Fruit fly (Drosophila melanogaster) whole organism, embryonic: ENCODE results near the gene hydra.
A peak's percentile ranks its signal among the peaks of the same experiment; 100 is the strongest.

Experiments used
- Adf1 ChIP-seq: fragments of 200-800 bp; sonication (Bioruptor generic); IDR thresholded peaks from 2 replicates; pipeline ENCODE4 v1.3.6; 2022; ENCODE audit warnings: missing biosample characterization, missing genetic modification characterization
- Blimp-1 ChIP-seq: fragments of 200-800 bp; sonication (Bioruptor generic); optimal IDR thresholded peaks from 3 replicates; lab custom pipeline; 2018; ENCODE audit warnings: missing biosample characterization, missing genetic modification characterization, mild to moderate bottlenecking, moderate library complexity, missing genetic modification reagents
- CG10366 ChIP-seq: fragments of 200-800 bp; sonication (Bioruptor generic); IDR thresholded peaks from 2 replicates; pipeline ENCODE4 v1.3.6; 2022; ENCODE audit warnings: missing biosample characterization, missing genetic modification characterization
- CG11247 ChIP-seq: fragments of 200-800 bp; sonication (Bioruptor generic); IDR thresholded peaks from 2 replicates; pipeline ENCODE4 v1.3.6; 2022; ENCODE audit warnings: missing biosample characterization, missing genetic modification characterization
- CG11456 ChIP-seq: fragments of 200-800 bp; sonication (Bioruptor generic); IDR thresholded peaks from 3 replicates; pipeline ENCODE4 v1.3.6; 2022; ENCODE audit warnings: missing biosample characterization, missing genetic modification characterization
- CG11696 ChIP-seq: fragments of 200-800 bp; sonication (Bioruptor generic); IDR thresholded peaks from 2 replicates; pipeline ENCODE4 v1.3.6; 2022; ENCODE audit warnings: missing biosample characterization, missing genetic modification characterization
- CG12104 ChIP-seq: fragments of 200-800 bp; sonication (Bioruptor generic); optimal IDR thresholded peaks from 3 replicates; lab custom pipeline; 2016; ENCODE audit warnings: missing biosample characterization, missing genetic modification characterization
- CG14050 ChIP-seq: fragments of 200-800 bp; sonication (Bioruptor generic); IDR thresholded peaks from 3 replicates; pipeline ENCODE4 v1.3.6; 2022; ENCODE audit warnings: missing biosample characterization, missing genetic modification characterization
- CG16813 ChIP-seq: fragments of 200-800 bp; sonication (Bioruptor generic); IDR thresholded peaks from 3 replicates; pipeline ENCODE4 v1.3.6; 2022; ENCODE audit warnings: missing biosample characterization, missing genetic modification characterization; ENCODE audit not compliant: partially characterized antibody
- CG17359 ChIP-seq: fragments of 200-800 bp; sonication (Bioruptor generic); optimal IDR thresholded peaks from 3 replicates; lab custom pipeline; 2018; ENCODE audit warnings: missing biosample characterization, mild to moderate bottlenecking, missing genetic modification characterization, moderate library complexity
- CG17385 ChIP-seq: fragments of 200-800 bp; sonication (Bioruptor generic); optimal IDR thresholded peaks from 3 replicates; lab custom pipeline; 2018; ENCODE audit warnings: missing biosample characterization, mild to moderate bottlenecking, missing genetic modification characterization
- CG17802 ChIP-seq: fragments of 200-800 bp; sonication (Bioruptor generic); optimal IDR thresholded peaks from 2 replicates; lab custom pipeline; 2018; ENCODE audit warnings: missing biosample characterization, mild to moderate bottlenecking, missing genetic modification characterization, moderate library complexity
- CG18262 ChIP-seq: fragments of 200-800 bp; optimal IDR thresholded peaks from 3 replicates; lab custom pipeline; 2019; ENCODE audit warnings: missing biosample characterization, mild to moderate bottlenecking, missing genetic modification characterization, moderate library complexity
- CG2120 ChIP-seq: fragments of 200-800 bp; sonication (Bioruptor generic); optimal IDR thresholded peaks from 3 replicates; lab custom pipeline; 2016; ENCODE audit warnings: missing biosample characterization, missing genetic modification characterization
- CG32767 ChIP-seq: fragments of 200-800 bp; sonication (Bioruptor generic); IDR thresholded peaks from 2 replicates; pipeline ENCODE4 v1.3.6; 2022; ENCODE audit warnings: missing biosample characterization, missing genetic modification characterization
- CG32772 ChIP-seq: fragments of 200-800 bp; sonication (Bioruptor generic); IDR thresholded peaks from 2 replicates; pipeline ENCODE4 v1.3.6; 2022; ENCODE audit warnings: missing biosample characterization, missing genetic modification characterization
- CG34422 ChIP-seq: fragments of 200-800 bp; sonication (Bioruptor generic); IDR thresholded peaks from 3 replicates; pipeline ENCODE4 v1.3.6; 2022; ENCODE audit warnings: missing biosample characterization, missing genetic modification characterization
- CG3995 ChIP-seq: fragments of 200-800 bp; sonication (Bioruptor generic); optimal IDR thresholded peaks from 3 replicates; lab custom pipeline; 2016; ENCODE audit warnings: missing biosample characterization, missing genetic modification characterization
- CG4282 ChIP-seq: fragments of 200-800 bp; sonication (Bioruptor generic); optimal IDR thresholded peaks from 2 replicates; lab custom pipeline; 2016; ENCODE audit warnings: missing biosample characterization, missing genetic modification characterization
- CG4707 ChIP-seq: fragments of 200-800 bp; sonication (Bioruptor generic); optimal IDR thresholded peaks from 2 replicates; lab custom pipeline; 2018; ENCODE audit warnings: missing biosample characterization, mild to moderate bottlenecking, missing genetic modification characterization, moderate library complexity
- CG6813 ChIP-seq: fragments of 200-800 bp; sonication (Bioruptor generic); optimal IDR thresholded peaks from 2 replicates; lab custom pipeline; 2017; ENCODE audit warnings: missing biosample characterization, missing genetic modification characterization, mild to moderate bottlenecking, moderate library complexity, missing genetic modification reagents
- CG7987 ChIP-seq: fragments of 200-800 bp; sonication (Bioruptor generic); optimal IDR thresholded peaks from 2 replicates; lab custom pipeline; 2018; ENCODE audit warnings: missing biosample characterization, mild to moderate bottlenecking, missing genetic modification characterization, moderate library complexity
- CG9876 ChIP-seq: fragments of 200-800 bp; sonication (Bioruptor generic); optimal IDR thresholded peaks from 2 replicates; lab custom pipeline; 2016; ENCODE audit warnings: missing biosample characterization, missing genetic modification characterization
- Dbx ChIP-seq: fragments of 200-800 bp; sonication (Bioruptor generic); IDR thresholded peaks from 3 replicates; pipeline ENCODE4 v1.3.6; 2022; ENCODE audit warnings: missing biosample characterization, missing genetic modification characterization
- Dll ChIP-seq: fragments of 200-800 bp; sonication (Bioruptor generic); IDR thresholded peaks from 4 replicates; pipeline ENCODE4 v1.3.6; 2022; ENCODE audit warnings: missing biosample characterization, missing genetic modification characterization; ENCODE audit not compliant: partially characterized antibody
- Fer1 ChIP-seq: fragments of 200-800 bp; sonication (Bioruptor generic); optimal IDR thresholded peaks from 2 replicates; lab custom pipeline; 2017; ENCODE audit warnings: missing biosample characterization, mild to moderate bottlenecking, missing genetic modification characterization
- Hmr ChIP-seq: fragments of 200-800 bp; sonication (Bioruptor generic); optimal IDR thresholded peaks from 3 replicates; lab custom pipeline; 2017; ENCODE audit warnings: mild to moderate bottlenecking, missing biosample characterization, missing genetic modification reagents, missing genetic modification characterization
- Hmx ChIP-seq: fragments of 200-800 bp; sonication (Bioruptor generic); optimal IDR thresholded peaks from 2 replicates; lab custom pipeline; 2016; ENCODE audit warnings: missing biosample characterization, missing genetic modification characterization
- Hr3 ChIP-seq: fragments of 200-800 bp; sonication (Bioruptor generic); optimal IDR thresholded peaks from 3 replicates; lab custom pipeline; 2016; ENCODE audit warnings: missing biosample characterization, missing genetic modification characterization
- Lim3 ChIP-seq: fragments of 200-800 bp; sonication (Bioruptor generic); IDR thresholded peaks from 2 replicates; pipeline ENCODE4 v1.3.6; 2022; ENCODE audit warnings: missing biosample characterization, missing genetic modification characterization
- Mad ChIP-seq: fragments of 200-800 bp; sonication (Bioruptor generic); optimal IDR thresholded peaks from 2 replicates; lab custom pipeline; 2016; ENCODE audit warnings: missing biosample characterization, missing genetic modification characterization
- NC2β ChIP-seq: fragments of 200-800 bp; sonication (Bioruptor generic); optimal IDR thresholded peaks from 2 replicates; lab custom pipeline; 2016; ENCODE audit warnings: missing biosample characterization, missing genetic modification characterization
- Oaz ChIP-seq: fragments of 200-800 bp; sonication (Bioruptor generic); IDR thresholded peaks from 2 replicates; pipeline ENCODE4 v1.3.6; 2022; ENCODE audit warnings: missing biosample characterization, missing genetic modification characterization
- Poxn ChIP-seq: fragments of 200-800 bp; sonication (Bioruptor generic); IDR thresholded peaks from 2 replicates; pipeline ENCODE4 v1.3.6; 2022; ENCODE audit warnings: missing biosample characterization, missing genetic modification characterization
- Trl ChIP-seq, 3 experiments: fragments of >200 bp in 2 of 3; fragments of 200-800 bp in 1 of 3; sonication (Bioruptor generic) in 1 of 3; optimal IDR thresholded peaks; 2 replicates in 1 of 3; 3 replicates in 2 of 3; lab custom pipeline; 2016 to 2017; ENCODE audit warnings: missing biosample characterization in 1 of 3, missing genetic modification characterization in 1 of 3
- aop ChIP-seq: fragments of 200-800 bp; sonication (Bioruptor generic); IDR thresholded peaks from 2 replicates; pipeline ENCODE4 v1.3.6; 2022; ENCODE audit warnings: missing biosample characterization, missing genetic modification characterization
- bab2 ChIP-seq: fragments of 200-800 bp; sonication (Bioruptor generic); optimal IDR thresholded peaks from 2 replicates; lab custom pipeline; 2016; ENCODE audit warnings: missing biosample characterization, missing genetic modification characterization
- bcd ChIP-seq: fragments of 200-800 bp; sonication (Bioruptor generic); optimal IDR thresholded peaks from 2 replicates; lab custom pipeline; 2017; ENCODE audit warnings: missing biosample characterization, mild to moderate bottlenecking, missing genetic modification characterization
- cg ChIP-seq: fragments of 200-800 bp; sonication (Bioruptor generic); optimal IDR thresholded peaks from 3 replicates; lab custom pipeline; 2019; ENCODE audit warnings: missing biosample characterization, mild to moderate bottlenecking, missing genetic modification characterization, moderate library complexity
- corto ChIP-seq: fragments of 200-800 bp; sonication (Bioruptor generic); optimal IDR thresholded peaks from 2 replicates; lab custom pipeline; 2016; ENCODE audit warnings: missing biosample characterization, mild to moderate bottlenecking, missing genetic modification characterization, moderate library complexity
- crol ChIP-seq: fragments of 200-800 bp; sonication (Bioruptor generic); IDR thresholded peaks from 2 replicates; pipeline ENCODE4 v1.3.6; 2022; ENCODE audit warnings: missing biosample characterization, missing genetic modification characterization
- danr ChIP-seq: fragments of 200-800 bp; sonication (Bioruptor generic); IDR thresholded peaks from 2 replicates; pipeline ENCODE4 v1.3.6; 2022; ENCODE audit warnings: missing biosample characterization, missing genetic modification characterization
- fu2 ChIP-seq: fragments of 200-800 bp; sonication (Bioruptor generic); optimal IDR thresholded peaks from 2 replicates; lab custom pipeline; 2016; ENCODE audit warnings: missing biosample characterization, missing genetic modification characterization
- hb ChIP-seq: fragments of 200-800 bp; sonication (Bioruptor generic); IDR thresholded peaks from 3 replicates; pipeline ENCODE4 v1.3.6; 2022; ENCODE audit warnings: missing biosample characterization, missing genetic modification characterization; ENCODE audit not compliant: partially characterized antibody
- kay ChIP-seq: fragments of 200-800 bp; sonication (Bioruptor generic); optimal IDR thresholded peaks from 2 replicates; lab custom pipeline; 2016; ENCODE audit warnings: missing biosample characterization, missing genetic modification characterization
- lab ChIP-seq: fragments of 200-800 bp; sonication (Bioruptor generic); optimal IDR thresholded peaks from 3 replicates; lab custom pipeline; 2017; ENCODE audit warnings: missing biosample characterization, missing genetic modification characterization, mild to moderate bottlenecking, moderate library complexity, missing genetic modification reagents
- mld ChIP-seq: fragments of 200-800 bp; sonication (Bioruptor generic); IDR thresholded peaks from 3 replicates; pipeline ENCODE4 v1.3.6; 2022; ENCODE audit warnings: missing biosample characterization, missing genetic modification characterization; ENCODE audit not compliant: partially characterized antibody
- nmo ChIP-seq: fragments of 200-800 bp; sonication (Bioruptor generic); optimal IDR thresholded peaks from 2 replicates; lab custom pipeline; 2018; ENCODE audit warnings: missing biosample characterization, mild to moderate bottlenecking, missing genetic modification characterization, moderate library complexity
- phol ChIP-seq: fragments of 200-800 bp; sonication (Bioruptor generic); optimal IDR thresholded peaks from 3 replicates; lab custom pipeline; 2018; ENCODE audit warnings: missing biosample characterization, mild to moderate bottlenecking, missing genetic modification characterization, moderate library complexity
- pros ChIP-seq: fragments of 200-800 bp; sonication (Bioruptor generic); optimal IDR thresholded peaks from 3 replicates; lab custom pipeline; 2019; ENCODE audit warnings: missing biosample characterization, mild to moderate bottlenecking, missing genetic modification characterization, moderate library complexity
- sima ChIP-seq: fragments of 200-800 bp; sonication (Bioruptor generic); optimal IDR thresholded peaks from 2 replicates; lab custom pipeline; 2016; ENCODE audit warnings: missing biosample characterization, missing genetic modification characterization
- sqz ChIP-seq: fragments of 200-800 bp; sonication (Bioruptor generic); optimal IDR thresholded peaks from 3 replicates; lab custom pipeline; 2018; ENCODE audit warnings: missing biosample characterization, mild to moderate bottlenecking, missing genetic modification characterization
- sug ChIP-seq: fragments of 200-800 bp; optimal IDR thresholded peaks from 2 replicates; lab custom pipeline; 2019; ENCODE audit warnings: missing biosample characterization, mild to moderate bottlenecking, missing genetic modification characterization, moderate library complexity

hydra gene

dm6 chrX:20643964-20644363 lies 32.9 kb downstream of the hydra start (continued):
- TF ChIP-seq Poxn (GFP tag; lab: Robert Waterston, UW) (no peak), Mad (no peak), kay (no peak), CG18262 (tag; lab: Kevin White, UChicago) (peak; percentile 67), Oaz (GFP tag; lab: Robert Waterston, UW) (no peak), lab (GFP tag; lab: Kevin White, UChicago) (no peak), CG9876 (GFP tag; lab: Kevin White, UChicago) (no peak), Hr3 (no peak), CG6813 (GFP tag; lab: Kevin White, UChicago) (no peak), CG17802 (tag; lab: Kevin White, UChicago) (no peak), CG34422 (GFP tag; lab: Robert Waterston, UW) (no peak), phol (tag; lab: Kevin White, UChicago) (peak; percentile 71), CG11247 (GFP tag; lab: Robert Waterston, UW) (no peak), Hmr (GFP tag; lab: Kevin White, UChicago) (no peak), bcd (peak; percentile 0), NC2β (no peak), CG7987 (GFP tag; lab: Kevin White, UChicago) (no peak), CG14050 (GFP tag; lab: Robert Waterston, UW) (no peak), danr (GFP tag; lab: Robert Waterston, UW) (no peak), Fer1 (no peak), hb (no peak), CG11456 (GFP tag; lab: Robert Waterston, UW) (0 out of 3 replicates have a peak, but pooled peaks have one; percentile 34), CG4707 (no peak), CG17385 (GFP tag; lab: Kevin White, UChicago) (peak; percentile 8), CG10366 (GFP tag; lab: Robert Waterston, UW) (no peak), Dll (GFP tag; lab: Robert Waterston, UW) (no peak), aop (GFP tag; lab: Robert Waterston, UW) (no peak), fu2 (GFP tag; lab: Kevin White, UChicago) (no peak), CG12104 (GFP tag; lab: Kevin White, UChicago) (no peak), CG32767 (GFP tag; lab: Robert Waterston, UW) (no peak)

dm6 chrX:20643385-20643784 lies 33.5 kb downstream of the hydra start:
- TF ChIP-seq Lim3 (GFP tag; lab: Robert Waterston, UW) (no peak), Blimp-1 (GFP tag; lab: Kevin White, UChicago) (no peak), Dbx (GFP tag; lab: Robert Waterston, UW) (no peak), cg (GFP tag; lab: Kevin White, UChicago) (peak; percentile 62), mld (no peak), sqz (peak; percentile 73), bab2 (GFP tag; lab: Kevin White, UChicago) (no peak), corto (GFP tag; lab: Kevin White, UChicago) (no peak), sug (tag; lab: Kevin White, UChicago) (no peak), nmo (GFP tag; lab: Kevin White, UChicago) (no peak), CG32772 (peak; percentile 31; the same call in 1 of the 2 replicates), pros (GFP tag; lab: Kevin White, UChicago) (peak; percentile 57), Hmx (GFP tag; lab: Kevin White, UChicago) (no peak), CG17359 (tag; lab: Kevin White, UChicago) (peak; percentile 27), crol (GFP tag; lab: Robert Waterston, UW) (peak; percentile 79), CG2120 (GFP tag; lab: Kevin White, UChicago) (no peak), Trl (optimal IDR thresholded peaks at IDR 0.05; lab: Kevin White, UChicago) (no peak), Trl (GFP tag; optimal IDR thresholded peaks at IDR 0.05; lab: Kevin White, UChicago) (no peak), CG11696 (GFP tag; lab: Robert Waterston, UW) (no peak), sima (GFP tag; lab: Kevin White, UChicago) (no peak), CG16813 (GFP tag; lab: Robert Waterston, UW) (no peak), CG4282 (no peak), CG3995 (GFP tag; lab: Kevin White, UChicago) (no peak), Adf1 (GFP tag; lab: Robert Waterston, UW) (no peak)
